Worm (Caenorhabditis elegans) whole organism, L2 larva: ENCODE results near the gene act-4.

Experiments used
- C34F6.9 ChIP-seq: fragments of 150-350 bp; optimal IDR thresholded peaks from 2 replicates; lab custom pipeline; 2014; ENCODE audit warnings: missing biosample characterization, missing genetic modification characterization
- F13H6.1 ChIP-seq: sonication (generic microtip); optimal IDR thresholded peaks from 2 replicates; lab custom pipeline; 2016; ENCODE audit warnings: missing genetic modification characterization, missing compliant biosample characterization
- R02D3.7 ChIP-seq: fragments of 150-350 bp; optimal IDR thresholded peaks from 2 replicates; lab custom pipeline; 2014; ENCODE audit warnings: missing biosample characterization, missing genetic modification characterization
- Y55F3AM.14 ChIP-seq: fragments of 200-800 bp; sonication (Bioruptor generic); optimal IDR thresholded peaks from 2 replicates; lab custom pipeline; 2018; ENCODE audit warnings: mild to moderate bottlenecking, missing genetic modification characterization, missing compliant biosample characterization
- alr-1 ChIP-seq: fragments of 150-350 bp; optimal IDR thresholded peaks from 2 replicates; lab custom pipeline; 2014; ENCODE audit warnings: missing biosample characterization, missing genetic modification characterization
- aly-2 ChIP-seq: fragments of 150-350 bp; optimal IDR thresholded peaks from 2 replicates; lab custom pipeline; 2014; ENCODE audit warnings: missing biosample characterization, missing genetic modification characterization
- ama-1 ChIP-seq: fragments of 150-350 bp; optimal IDR thresholded peaks from 2 replicates; lab custom pipeline; 2018; ENCODE audit warnings: inconsistent platforms
- blmp-1 ChIP-seq: sonication (generic microtip); optimal IDR thresholded peaks from 2 replicates; lab custom pipeline; 2017; ENCODE audit warnings: missing genetic modification characterization, mild to moderate bottlenecking, missing compliant biosample characterization, antibody characterized with exemption, moderate library complexity; ENCODE audit not compliant: insufficient read depth
- ceh-16 ChIP-seq: fragments of 150-350 bp; optimal IDR thresholded peaks from 2 replicates; lab custom pipeline; 2014; ENCODE audit warnings: missing biosample characterization, missing genetic modification characterization
- ceh-82 ChIP-seq: fragments of 150-350 bp; optimal IDR thresholded peaks from 2 replicates; lab custom pipeline; 2014; ENCODE audit warnings: missing biosample characterization, missing genetic modification characterization
- crh-2 ChIP-seq: sonication (generic microtip); optimal IDR thresholded peaks from 2 replicates; lab custom pipeline; 2017; ENCODE audit warnings: missing biosample characterization, missing genetic modification characterization
- dmd-4 ChIP-seq: sonication (generic microtip); optimal IDR thresholded peaks from 2 replicates; lab custom pipeline; 2017; ENCODE audit warnings: missing biosample characterization, missing genetic modification characterization
- egl-27 ChIP-seq: sonication (generic microtip); optimal IDR thresholded peaks from 3 replicates; lab custom pipeline; 2017; ENCODE audit warnings: missing biosample characterization, missing genetic modification reagents, missing genetic modification characterization
- elt-3 ChIP-seq: sonication (generic microtip); optimal IDR thresholded peaks from 2 replicates; lab custom pipeline; 2017; ENCODE audit warnings: missing biosample characterization, missing genetic modification characterization
- gmeb-1 ChIP-seq: fragments of 150-350 bp; optimal IDR thresholded peaks from 2 replicates; lab custom pipeline; 2014; ENCODE audit warnings: missing biosample characterization, missing genetic modification characterization
- lin-11 ChIP-seq: fragments of 150-350 bp; sonication (generic microtip); optimal IDR thresholded peaks from 2 replicates; lab custom pipeline; 2014; ENCODE audit warnings: missing biosample characterization, missing genetic modification characterization, inconsistent platforms, mixed read lengths
- lin-13 ChIP-seq: fragments of 150-350 bp; optimal IDR thresholded peaks from 2 replicates; lab custom pipeline; 2014; ENCODE audit warnings: missing biosample characterization, missing genetic modification reagents, missing genetic modification characterization
- mab-5 ChIP-seq: fragments of 150-350 bp; optimal IDR thresholded peaks from 2 replicates; lab custom pipeline; 2014; ENCODE audit warnings: missing biosample characterization, missing genetic modification characterization
- mbf-1 ChIP-seq: sonication (generic microtip); optimal IDR thresholded peaks from 2 replicates; lab custom pipeline; 2017; ENCODE audit warnings: missing biosample characterization, missing genetic modification characterization
- mdl-1 ChIP-seq, 2 experiments: fragments of 150-350 bp in 1 of 2; sonication (generic microtip) in 1 of 2; optimal IDR thresholded peaks; 2 replicates each; lab custom pipeline; 2017; ENCODE audit warnings: missing biosample characterization in 2 of 2, missing genetic modification characterization in 2 of 2
- nhr-10 ChIP-seq: sonication (generic microtip); optimal IDR thresholded peaks from 2 replicates; lab custom pipeline; 2017; ENCODE audit warnings: missing biosample characterization, missing genetic modification characterization
- nhr-11 ChIP-seq: fragments of 150-350 bp; optimal IDR thresholded peaks from 2 replicates; lab custom pipeline; 2014; ENCODE audit warnings: missing biosample characterization, missing genetic modification characterization
- nhr-12 ChIP-seq: fragments of 150-350 bp; optimal IDR thresholded peaks from 2 replicates; lab custom pipeline; 2014; ENCODE audit warnings: missing biosample characterization, missing genetic modification characterization
- nhr-21 ChIP-seq: fragments of 150-350 bp; optimal IDR thresholded peaks from 2 replicates; lab custom pipeline; 2014; ENCODE audit warnings: missing biosample characterization, missing genetic modification characterization
- nhr-23 ChIP-seq: fragments of 150-350 bp; optimal IDR thresholded peaks from 2 replicates; lab custom pipeline; 2014; ENCODE audit warnings: missing biosample characterization, missing genetic modification reagents, missing genetic modification characterization
- nhr-237 ChIP-seq: fragments of 150-350 bp; optimal IDR thresholded peaks from 2 replicates; lab custom pipeline; 2014; ENCODE audit warnings: missing biosample characterization, missing genetic modification characterization
- nhr-6 ChIP-seq: fragments of 150-350 bp; optimal IDR thresholded peaks from 2 replicates; lab custom pipeline; 2014; ENCODE audit warnings: missing biosample characterization, missing genetic modification characterization
- peb-1 ChIP-seq: fragments of 150-350 bp; optimal IDR thresholded peaks from 2 replicates; lab custom pipeline; 2014; ENCODE audit warnings: missing biosample characterization, missing genetic modification characterization
- skn-1 ChIP-seq: sonication (generic microtip); optimal IDR thresholded peaks from 2 replicates; lab custom pipeline; 2017; ENCODE audit warnings: missing biosample characterization, missing genetic modification characterization
- sma-3 ChIP-seq: sonication (generic microtip); optimal IDR thresholded peaks from 2 replicates; lab custom pipeline; 2016; ENCODE audit warnings: missing genetic modification reagents, missing genetic modification characterization, missing compliant biosample characterization
- snpc-4 ChIP-seq: fragments of 150-350 bp; optimal IDR thresholded peaks from 2 replicates; lab custom pipeline; 2014; ENCODE audit warnings: missing biosample characterization, missing genetic modification characterization
- unc-55 ChIP-seq: fragments of 150-350 bp; sonication (generic microtip); optimal IDR thresholded peaks from 3 replicates; lab custom pipeline; 2014; ENCODE audit warnings: missing biosample characterization, missing genetic modification reagents, missing genetic modification characterization
- zag-1 ChIP-seq: fragments of 150-350 bp; optimal IDR thresholded peaks from 2 replicates; lab custom pipeline; 2014; ENCODE audit warnings: missing biosample characterization, missing genetic modification characterization
- ztf-11 ChIP-seq: sonication (generic microtip); optimal IDR thresholded peaks from 2 replicates; lab custom pipeline; 2017; ENCODE audit warnings: missing biosample characterization, missing genetic modification characterization
- ztf-4 ChIP-seq: fragments of 150-350 bp; optimal IDR thresholded peaks from 2 replicates; lab custom pipeline; 2014; ENCODE audit warnings: missing biosample characterization, missing genetic modification characterization

act-4 gene

ce11 chrX:4920942-4921540 lies 39.4 kb upstream of the act-4 start, which contains the start of gene K05B2.4:
K05B2.4 (minus strand) TSS chrX:4920992.
- TF ChIP-seq F13H6.1 (tag; lab: Kevin White, UChicago) (no peak), ztf-4 (tag; lab: Kevin White, UChicago) (no peak)

- TF ChIP-seq alr-1 (tag; lab: Kevin White, UChicago) (no peak), nhr-237 (no peak), sma-3 (GFP tag; lab: Kevin White, UChicago) (no peak), ceh-16 (tag; lab: Kevin White, UChicago) (no peak), lin-13 (GFP tag; lab: Kevin White, UChicago) (no peak), Y55F3AM.14 (no peak), snpc-4 (tag; lab: Kevin White, UChicago) (no peak), egl-27 (tag; lab: Kevin White, UChicago) (no peak), mdl-1 (tag; optimal IDR thresholded peaks at IDR 0.05; lab: Kevin White, UChicago) (no peak), nhr-6 (tag; lab: Kevin White, UChicago) (no peak), ztf-11 (tag; lab: Kevin White, UChicago) (no peak), mbf-1 (tag; lab: Kevin White, UChicago) (no peak), C34F6.9 (tag; lab: Kevin White, UChicago) (no peak), aly-2 (no peak), peb-1 (tag; lab: Kevin White, UChicago) (no peak), mab-5 (tag; lab: Kevin White, UChicago) (no peak), nhr-12 (no peak), ceh-82 (tag; lab: Kevin White, UChicago) (no peak)
These were observed 32.3 kb upstream of the act-4 start for ce11 chrX:4928118-4928517.

- no peak for TF ChIP-seq alr-1 (tag; lab: Kevin White, UChicago)
These were observed 30.8 kb upstream of the act-4 start, which contains the start of gene mct-4 for ce11 chrX:4929657-4930056. mct-4 (minus strand) TSS chrX:4929757.

ce11 chrX:4932023-4932422 lies 28.4 kb upstream of the act-4 start:
- no peak for TF ChIP-seq mdl-1 (tag; optimal IDR thresholded peaks at IDR 0.05; lab: Kevin White, UChicago)
- TF ChIP-seq lin-13 (GFP tag; lab: Kevin White, UChicago) = no peak
- TF ChIP-seq nhr-23 (tag; lab: Kevin White, UChicago) = no peak
- TF ChIP-seq lin-11 (tag; lab: Kevin White, UChicago) = no peak
- TF ChIP-seq ceh-82 (tag; lab: Kevin White, UChicago) = no peak
- TF ChIP-seq gmeb-1 (tag; lab: Kevin White, UChicago) = no peak
- TF ChIP-seq dmd-4 (tag; lab: Kevin White, UChicago) = no peak
- no peak for TF ChIP-seq elt-3 (tag; lab: Kevin White, UChicago)
- no peak for TF ChIP-seq crh-2 (tag; lab: Kevin White, UChicago)
- TF ChIP-seq ama-1 = no peak
- no peak for TF ChIP-seq mab-5 (tag; lab: Kevin White, UChicago)
- TF ChIP-seq nhr-21 (tag; lab: Kevin White, UChicago) = no peak
- no peak for TF ChIP-seq zag-1
- no peak for TF ChIP-seq Y55F3AM.14
- no peak for TF ChIP-seq egl-27 (tag; lab: Kevin White, UChicago)
- no peak for TF ChIP-seq nhr-11
- no peak for TF ChIP-seq blmp-1 (tag; lab: Kevin White, UChicago)
- no peak for TF ChIP-seq R02D3.7 (tag; lab: Kevin White, UChicago)
- no peak for TF ChIP-seq skn-1 (tag; lab: Kevin White, UChicago)

- TF ChIP-seq ztf-11 (tag; lab: Kevin White, UChicago) (no peak), zag-1 (no peak), mdl-1 (tag; optimal IDR thresholded peaks at IDR 0.05; lab: Kevin White, UChicago) (no peak), C34F6.9 (tag; lab: Kevin White, UChicago) (peak; percentile 35), lin-11 (tag; lab: Kevin White, UChicago) (peak; percentile 14), unc-55 (GFP tag; lab: Kevin White, UChicago) (peak; percentile 25), peb-1 (tag; lab: Kevin White, UChicago) (no peak), nhr-10 (tag; lab: Kevin White, UChicago) (no peak), crh-2 (tag; lab: Kevin White, UChicago) (no peak)
These were observed 27.5 kb upstream of the act-4 start for ce11 chrX:4932964-4933363.
